ENCODE assay signal across 1 fruit fly cellular context in genomic region chr2L:19434260-19434659, dm6.
TF ChIP-seq lines count a peak whose summit lies in the region.

No protein-coding gene starts in this region.

TF ChIP-seq in whole organism, embryonic, 481 proteins besides CTCF, POLR2A, EP300 and RAD21 (continued from another document and continues in another):
- TF ChIP-seq CG3838 (GFP tag; optimal IDR thresholded peaks at IDR 0.05; lab: Kevin White, UChicago) (no peak), CG10274 (GFP tag; optimal IDR thresholded peaks at IDR 0.05; lab: Kevin White, UChicago) (no peak), Aef1 (GFP tag; IDR thresholded peaks at IDR 0.05; lab: Robert Waterston, UW) (no peak), caup (GFP tag; optimal IDR thresholded peaks at IDR 0.05; lab: Kevin White, UChicago; ENCODE audit: severe bottlenecking) (peak; percentile 43), E2f2 (GFP tag; IDR thresholded peaks at IDR 0.05; lab: Robert Waterston, UW) (no peak), row (GFP tag; IDR thresholded peaks at IDR 0.05; lab: Robert Waterston, UW) (no peak), CG3065 (GFP tag; optimal IDR thresholded peaks at IDR 0.05; lab: Kevin White, UChicago) (no peak), scrt (GFP tag; optimal IDR thresholded peaks at IDR 0.05; lab: Kevin White, UChicago) (peak; percentile 43), CG13287 (GFP tag; IDR thresholded peaks at IDR 0.05; lab: Robert Waterston, UW; ENCODE audit: partially characterized antibody) (no peak), rib (GFP tag; IDR thresholded peaks at IDR 0.05; lab: Robert Waterston, UW) (no peak), CG6854 (GFP tag; optimal IDR thresholded peaks at IDR 0.05; lab: Kevin White, UChicago) (peak; percentile 55), ATbp (GFP tag; optimal IDR thresholded peaks at IDR 0.05; lab: Kevin White, UChicago) (peak; percentile 87), nom (GFP tag; optimal IDR thresholded peaks at IDR 0.05; lab: Kevin White, UChicago) (no peak), CG17385 (GFP tag; optimal IDR thresholded peaks at IDR 0.05; lab: Kevin White, UChicago) (peak; percentile 55), ranshi (GFP tag; IDR thresholded peaks at IDR 0.05; lab: Robert Waterston, UW) (no peak), ken (GFP tag; IDR thresholded peaks at IDR 0.05; lab: Robert Waterston, UW) (no peak), Max (GFP tag; optimal IDR thresholded peaks at IDR 0.05; lab: Kevin White, UChicago) (peak; percentile 20), Dbx (GFP tag; IDR thresholded peaks at IDR 0.05; lab: Robert Waterston, UW) (no peak), Hr39 (optimal IDR thresholded peaks at IDR 0.05; lab: Kevin White, UChicago) (no peak), Oli (tag; optimal IDR thresholded peaks at IDR 0.05; lab: Kevin White, UChicago) (no peak), NFAT (GFP tag; IDR thresholded peaks at IDR 0.05; lab: Robert Waterston, UW) (no peak), pho (GFP tag; optimal IDR thresholded peaks at IDR 0.05; lab: Kevin White, UChicago) (no peak), dimm (GFP tag; IDR thresholded peaks at IDR 0.05; lab: Robert Waterston, UW) (no peak), crol (GFP tag; IDR thresholded peaks at IDR 0.05; lab: Robert Waterston, UW) (no peak), croc (GFP tag; conservative IDR thresholded peaks at IDR 0.05; lab: Robert Waterston, UW) (no peak), Hsf (GFP tag; optimal IDR thresholded peaks at IDR 0.05; lab: Kevin White, UChicago) (no peak), nmo (GFP tag; optimal IDR thresholded peaks at IDR 0.05; lab: Kevin White, UChicago) (no peak), CG12071 (GFP tag; optimal IDR thresholded peaks at IDR 0.05; lab: Kevin White, UChicago) (peak; percentile 73), Sin3A (optimal IDR thresholded peaks at IDR 0.05; lab: Kevin White, UChicago) (no peak), sisA (GFP tag; IDR thresholded peaks at IDR 0.05; lab: Robert Waterston, UW) (no peak), tx (GFP tag; optimal IDR thresholded peaks at IDR 0.05; lab: Kevin White, UChicago) (no peak), MESR4 (GFP tag; optimal IDR thresholded peaks at IDR 0.05; lab: Kevin White, UChicago) (no peak), ind (GFP tag; optimal IDR thresholded peaks at IDR 0.05; lab: Kevin White, UChicago) (no peak), CG14710 (tag; optimal IDR thresholded peaks at IDR 0.05; lab: Kevin White, UChicago) (peak; percentile 72), Fer2 (tag; optimal IDR thresholded peaks at IDR 0.05; lab: Kevin White, UChicago) (no peak), Atf-2 (GFP tag; optimal IDR thresholded peaks at IDR 0.05; lab: Kevin White, UChicago) (no peak), BEAF-32 (GFP tag; optimal IDR thresholded peaks at IDR 0.05; lab: Kevin White, UChicago) (no peak), CG7357 (GFP tag; IDR thresholded peaks at IDR 0.05; lab: Robert Waterston, UW) (no peak), CG11456 (GFP tag; IDR thresholded peaks at IDR 0.05; lab: Robert Waterston, UW) (no peak), MBD-R2 (GFP tag; IDR thresholded peaks at IDR 0.05; lab: Robert Waterston, UW) (no peak), CG10543 (GFP tag; optimal IDR thresholded peaks at IDR 0.05; lab: Kevin White, UChicago) (peak; percentile 53), pum (GFP tag; optimal IDR thresholded peaks at IDR 0.05; lab: Kevin White, UChicago) (no peak), CG6254 (GFP tag; optimal IDR thresholded peaks at IDR 0.05; lab: Kevin White, UChicago) (peak; percentile 59), Dip2 (GFP tag; IDR thresholded peaks at IDR 0.05; lab: Robert Waterston, UW) (no peak), CG30431 (GFP tag; optimal IDR thresholded peaks at IDR 0.05; lab: Kevin White, UChicago) (no peak), dan (GFP tag; IDR thresholded peaks at IDR 0.05; lab: Robert Waterston, UW) (no peak), fd3F (GFP tag; optimal IDR thresholded peaks at IDR 0.05; lab: Kevin White, UChicago) (no peak), CG8765 (GFP tag; IDR thresholded peaks at IDR 0.05; lab: Robert Waterston, UW) (no peak), Lpt (GFP tag; optimal IDR thresholded peaks at IDR 0.05; lab: Kevin White, UChicago) (no peak), Nf-YA (GFP tag; IDR thresholded peaks at IDR 0.05; lab: Robert Waterston, UW) (no peak), nerfin-2 (GFP tag; IDR thresholded peaks at IDR 0.05; lab: Robert Waterston, UW; ENCODE audit: partially characterized antibody) (no peak), CG12104 (GFP tag; optimal IDR thresholded peaks at IDR 0.05; lab: Kevin White, UChicago) (peak; percentile 16), CG8359 (GFP tag; optimal IDR thresholded peaks at IDR 0.05; lab: Kevin White, UChicago; ENCODE audit: borderline replicate concordance) (peak; percentile 75), CG8944 (GFP tag; optimal IDR thresholded peaks at IDR 0.05; lab: Kevin White, UChicago) (no peak), CG9437 (GFP tag; optimal IDR thresholded peaks at IDR 0.05; lab: Kevin White, UChicago) (no peak), CG6272 (GFP tag; IDR thresholded peaks at IDR 0.05; lab: Robert Waterston, UW) (no peak), Pdp1 (GFP tag; optimal IDR thresholded peaks at IDR 0.05; lab: Kevin White, UChicago) (peak in 1 of 2 experiments; percentile 23), CG1529 (GFP tag; optimal IDR thresholded peaks at IDR 0.05; lab: Kevin White, UChicago) (peak; percentile 77), tio (GFP tag; optimal IDR thresholded peaks at IDR 0.05; lab: Kevin White, UChicago) (no peak), CG8281 (tag; optimal IDR thresholded peaks at IDR 0.05; lab: Kevin White, UChicago) (peak; percentile 50), gfzf (GFP tag; optimal IDR thresholded peaks at IDR 0.05; lab: Kevin White, UChicago) (no peak), CG11695 (GFP tag; IDR thresholded peaks at IDR 0.05; lab: Robert Waterston, UW) (peak; percentile 36; the same call in 1 of the 3 replicates), Lim3 (GFP tag; IDR thresholded peaks at IDR 0.05; lab: Robert Waterston, UW) (no peak), CG9215 (GFP tag; IDR thresholded peaks at IDR 0.05; lab: Robert Waterston, UW) (no peak), danr (GFP tag; IDR thresholded peaks at IDR 0.05; lab: Robert Waterston, UW) (no peak), Dp (GFP tag; optimal IDR thresholded peaks at IDR 0.05; lab: Kevin White, UChicago) (no peak), CG7372 (GFP tag; IDR thresholded peaks at IDR 0.05; lab: Robert Waterston, UW) (no peak), NC2α (GFP tag; optimal IDR thresholded peaks at IDR 0.05; lab: Kevin White, UChicago) (no peak), stwl (tag; optimal IDR thresholded peaks at IDR 0.05; lab: Kevin White, UChicago) (peak; percentile 13), CG4820 (GFP tag; optimal IDR thresholded peaks at IDR 0.05; lab: Kevin White, UChicago) (no peak), CG11723 (GFP tag; optimal IDR thresholded peaks at IDR 0.05; lab: Kevin White, UChicago) (peak; percentile 28), CG15073 (GFP tag; optimal IDR thresholded peaks at IDR 0.05; lab: Kevin White, UChicago) (no peak), abd-A (tag; optimal IDR thresholded peaks at IDR 0.05; lab: Kevin White, UChicago) (no peak), CG7928 (GFP tag; optimal IDR thresholded peaks at IDR 0.05; lab: Kevin White, UChicago) (no peak), Lhr (GFP tag; optimal IDR thresholded peaks at IDR 0.05; lab: Kevin White, UChicago) (peak; percentile 33), twi (tag; optimal IDR thresholded peaks at IDR 0.05; lab: Kevin White, UChicago) (no peak), CG4328 (GFP tag; optimal IDR thresholded peaks at IDR 0.05; lab: Kevin White, UChicago) (peak; percentile 60), CG32532 (GFP tag; IDR thresholded peaks at IDR 0.05; lab: Robert Waterston, UW) (no peak), CG33557 (GFP tag; optimal IDR thresholded peaks at IDR 0.05; lab: Kevin White, UChicago) (peak; percentile 91), Stat92E (GFP tag; optimal IDR thresholded peaks at IDR 0.05; lab: Kevin White, UChicago) (no peak), vfl (GFP tag; optimal IDR thresholded peaks at IDR 0.05; lab: Kevin White, UChicago) (no peak), CG10654 (GFP tag; optimal IDR thresholded peaks at IDR 0.05; lab: Kevin White, UChicago) (peak; percentile 17), CG12769 (tag; optimal IDR thresholded peaks at IDR 0.05; lab: Kevin White, UChicago) (no peak), slp2 (GFP tag; optimal IDR thresholded peaks at IDR 0.05; lab: Kevin White, UChicago) (no peak), oc (tag; optimal IDR thresholded peaks at IDR 0.05; lab: Kevin White, UChicago) (no peak), GATAe (GFP tag; conservative IDR thresholded peaks at IDR 0.05; lab: Robert Waterston, UW) (no peak), sqz (GFP tag; optimal IDR thresholded peaks at IDR 0.05; lab: Kevin White, UChicago) (peak; percentile 67), bcd (GFP tag; optimal IDR thresholded peaks at IDR 0.05; lab: Kevin White, UChicago) (no peak), CG17359 (tag; optimal IDR thresholded peaks at IDR 0.05; lab: Kevin White, UChicago) (peak; percentile 63), Doc3 (GFP tag; IDR thresholded peaks at IDR 0.05; lab: Robert Waterston, UW; ENCODE audit: partially characterized antibody) (no peak), al (GFP tag; IDR thresholded peaks at IDR 0.05; lab: Robert Waterston, UW) (no peak), Vsx1 (GFP tag; optimal IDR thresholded peaks at IDR 0.05; lab: Kevin White, UChicago) (peak; percentile 87), repo (GFP tag; optimal IDR thresholded peaks at IDR 0.05; lab: Kevin White, UChicago) (no peak), Dfd (GFP tag; optimal IDR thresholded peaks at IDR 0.05; lab: Kevin White, UChicago) (no peak), cwo (GFP tag; optimal IDR thresholded peaks at IDR 0.05; lab: Kevin White, UChicago) (no peak), dm (GFP tag; optimal IDR thresholded peaks at IDR 0.05; lab: Kevin White, UChicago) (no peak), cato (GFP tag; optimal IDR thresholded peaks at IDR 0.05; lab: Kevin White, UChicago; ENCODE audit: borderline replicate concordance) (no peak), tll (GFP tag; optimal IDR thresholded peaks at IDR 0.05; lab: Kevin White, UChicago) (no peak), CG1603 (tag; optimal IDR thresholded peaks at IDR 0.05; lab: Kevin White, UChicago) (peak; percentile 68), Nf-YC (tag; optimal IDR thresholded peaks at IDR 0.05; lab: Kevin White, UChicago) (no peak), CG34376 (GFP tag; optimal IDR thresholded peaks at IDR 0.05; lab: Kevin White, UChicago) (peak; percentile 4), PHDP (tag; optimal IDR thresholded peaks at IDR 0.05; lab: Kevin White, UChicago) (peak; percentile 75), CG15269 (tag; optimal IDR thresholded peaks at IDR 0.05; lab: Kevin White, UChicago) (peak; percentile 15), CrebB (tag; optimal IDR thresholded peaks at IDR 0.05; lab: Kevin White, UChicago) (peak; percentile 81), fu2 (GFP tag; optimal IDR thresholded peaks at IDR 0.05; lab: Kevin White, UChicago) (no peak), tin (GFP tag; optimal IDR thresholded peaks at IDR 0.05; lab: Kevin White, UChicago) (no peak), gsb (GFP tag; IDR thresholded peaks at IDR 0.05; lab: Robert Waterston, UW) (no peak), CG6813 (GFP tag; optimal IDR thresholded peaks at IDR 0.05; lab: Kevin White, UChicago) (peak; percentile 88), bbx (GFP tag; IDR thresholded peaks at IDR 0.05; lab: Robert Waterston, UW; ENCODE audit: partially characterized antibody) (no peak), CG5180 (GFP tag; optimal IDR thresholded peaks at IDR 0.05; lab: Kevin White, UChicago) (peak; percentile 24), Xbp1 (GFP tag; optimal IDR thresholded peaks at IDR 0.05; lab: Kevin White, UChicago) (no peak), CG4730 (GFP tag; IDR thresholded peaks at IDR 0.05; lab: Robert Waterston, UW) (no peak), CG14441 (GFP tag; IDR thresholded peaks at IDR 0.05; lab: Robert Waterston, UW) (no peak; the same call in 1 of the 2 replicates), Med (GFP tag; lab: Kevin White, UChicago) (peak; percentile 88), CG17568 (GFP tag; optimal IDR thresholded peaks at IDR 0.05; lab: Kevin White, UChicago) (no peak), bsh (GFP tag; optimal IDR thresholded peaks at IDR 0.05; lab: Kevin White, UChicago) (peak in 1 of 2 experiments; percentile 61), gem (tag; optimal IDR thresholded peaks at IDR 0.05; lab: Kevin White, UChicago) (peak; percentile 67), Bdp1 (GFP tag; optimal IDR thresholded peaks at IDR 0.05; lab: Kevin White, UChicago) (no peak), Blimp-1 (GFP tag; optimal IDR thresholded peaks at IDR 0.05; lab: Kevin White, UChicago) (peak; percentile 67), wor (GFP tag; IDR thresholded peaks at IDR 0.05; lab: Robert Waterston, UW) (no peak), pnt (GFP tag; optimal IDR thresholded peaks at IDR 0.05; lab: Kevin White, UChicago) (no peak), Ravus (GFP tag; IDR thresholded peaks at IDR 0.05; lab: Robert Waterston, UW) (no peak), ERR (GFP tag; optimal IDR thresholded peaks at IDR 0.05; lab: Kevin White, UChicago) (no peak), CG18599 (GFP tag; optimal IDR thresholded peaks at IDR 0.05; lab: Kevin White, UChicago) (peak; percentile 64), Atf3 (GFP tag; optimal IDR thresholded peaks at IDR 0.05; lab: Kevin White, UChicago) (no peak), btn (GFP tag; optimal IDR thresholded peaks at IDR 0.05; lab: Kevin White, UChicago) (no peak), dpn (GFP tag; optimal IDR thresholded peaks at IDR 0.05; lab: Kevin White, UChicago) (no peak), Awh (GFP tag; IDR thresholded peaks at IDR 0.05; lab: Robert Waterston, UW) (peak; percentile 36; the same call in 1 of the 2 replicates), CG1647 (GFP tag; optimal IDR thresholded peaks at IDR 0.05; lab: Kevin White, UChicago) (no peak), gce (GFP tag; IDR thresholded peaks at IDR 0.05; lab: Robert Waterston, UW) (no peak), Rfx (GFP tag; IDR thresholded peaks at IDR 0.05; lab: Robert Waterston, UW) (no peak), Nf-YB (GFP tag; optimal IDR thresholded peaks at IDR 0.05; lab: Kevin White, UChicago) (peak; percentile 57), lmd (GFP tag; IDR thresholded peaks at IDR 0.05; lab: Robert Waterston, UW) (no peak), lola (GFP tag; optimal IDR thresholded peaks at IDR 0.05; lab: Kevin White, UChicago) (peak in 1 of 3 experiments; percentile 75), psq (GFP tag; optimal IDR thresholded peaks at IDR 0.05; lab: Kevin White, UChicago) (no peak), Gug (GFP tag; IDR thresholded peaks at IDR 0.05; lab: Robert Waterston, UW) (no peak), Taf1 (GFP tag; IDR thresholded peaks at IDR 0.05; lab: Robert Waterston, UW) (no peak), CG6683 (GFP tag; optimal IDR thresholded peaks at IDR 0.05; lab: Kevin White, UChicago) (peak; percentile 51), CG4404 (GFP tag; IDR thresholded peaks at IDR 0.05; lab: Robert Waterston, UW) (no peak)
